Fruit fly (Drosophila melanogaster) whole organism, embryonic: ENCODE data around the gene CG12017.

ENCODE experiments used
- Aef1 ChIP-seq: fragments of 200-800 bp; sonication (Bioruptor generic); IDR thresholded peaks from 3 replicates; pipeline ENCODE4 v1.3.6; 2022; ENCODE audit warnings: missing biosample characterization, missing genetic modification characterization
- Atf-2 ChIP-seq: fragments of 200-800 bp; sonication (Bioruptor generic); optimal IDR thresholded peaks from 2 replicates; lab custom pipeline; 2016; ENCODE audit warnings: missing biosample characterization, missing genetic modification characterization
- Awh ChIP-seq: fragments of 200-800 bp; sonication (Bioruptor generic); IDR thresholded peaks from 2 replicates; pipeline ENCODE4, ENCODE4 v1.3.6; 2022; ENCODE audit warnings: missing biosample characterization, missing genetic modification characterization
- CG10209 ChIP-seq: fragments of 200-800 bp; sonication (Bioruptor generic); optimal IDR thresholded peaks from 3 replicates; lab custom pipeline; 2017; ENCODE audit warnings: missing biosample characterization, mild to moderate bottlenecking, missing genetic modification characterization, missing genetic modification reagents
- CG10366 ChIP-seq: fragments of 200-800 bp; sonication (Bioruptor generic); IDR thresholded peaks from 2 replicates; pipeline ENCODE4 v1.3.6; 2022; ENCODE audit warnings: missing biosample characterization, missing genetic modification characterization
- CG14965 ChIP-seq: fragments of 200-800 bp; sonication (Bioruptor generic); optimal IDR thresholded peaks from 2 replicates; lab custom pipeline; 2016; ENCODE audit warnings: missing biosample characterization, missing genetic modification characterization, borderline replicate concordance
- CG16815 ChIP-seq: fragments of 200-800 bp; sonication (Bioruptor generic); optimal IDR thresholded peaks from 3 replicates; lab custom pipeline; 2017; ENCODE audit warnings: missing biosample characterization, mild to moderate bottlenecking, missing genetic modification characterization
- CG17359 ChIP-seq: fragments of 200-800 bp; sonication (Bioruptor generic); optimal IDR thresholded peaks from 3 replicates; lab custom pipeline; 2018; ENCODE audit warnings: missing biosample characterization, mild to moderate bottlenecking, missing genetic modification characterization, moderate library complexity
- CG3163 ChIP-seq: fragments of 200-800 bp; sonication (Bioruptor generic); optimal IDR thresholded peaks from 3 replicates; lab custom pipeline; 2016; ENCODE audit warnings: missing biosample characterization, missing genetic modification characterization
- CG32772 ChIP-seq: fragments of 200-800 bp; sonication (Bioruptor generic); IDR thresholded peaks from 2 replicates; pipeline ENCODE4 v1.3.6; 2022; ENCODE audit warnings: missing biosample characterization, missing genetic modification characterization
- CG4328 ChIP-seq: fragments of 200-800 bp; sonication (Bioruptor generic); optimal IDR thresholded peaks from 3 replicates; lab custom pipeline; 2017; ENCODE audit warnings: missing biosample characterization, missing genetic modification reagents, missing genetic modification characterization
- CG4404 ChIP-seq: fragments of 200-800 bp; sonication (Bioruptor generic); IDR thresholded peaks from 2 replicates; pipeline ENCODE4 v1.3.6; 2022; ENCODE audit warnings: missing biosample characterization, missing genetic modification characterization
- CG4707 ChIP-seq: fragments of 200-800 bp; sonication (Bioruptor generic); optimal IDR thresholded peaks from 2 replicates; lab custom pipeline; 2018; ENCODE audit warnings: missing biosample characterization, mild to moderate bottlenecking, missing genetic modification characterization, moderate library complexity
- CG5180 ChIP-seq: fragments of 200-800 bp; sonication (Bioruptor generic); optimal IDR thresholded peaks from 3 replicates; lab custom pipeline; 2017; ENCODE audit warnings: missing biosample characterization, missing genetic modification characterization, mild to moderate bottlenecking, moderate library complexity, missing genetic modification reagents
- CG8944 ChIP-seq: fragments of 200-800 bp; sonication (Bioruptor generic); optimal IDR thresholded peaks from 3 replicates; lab custom pipeline; 2016; ENCODE audit warnings: missing biosample characterization, missing genetic modification characterization
- CG9817 ChIP-seq: fragments of 200-800 bp; sonication (Bioruptor generic); optimal IDR thresholded peaks from 2 replicates; lab custom pipeline; 2018; ENCODE audit warnings: missing biosample characterization, mild to moderate bottlenecking, missing genetic modification characterization, moderate library complexity
- Doc3 ChIP-seq: fragments of 200-800 bp; sonication (Bioruptor generic); IDR thresholded peaks from 3 replicates; pipeline ENCODE4 v1.3.6; 2022; ENCODE audit warnings: missing biosample characterization, missing genetic modification characterization; ENCODE audit not compliant: partially characterized antibody
- Eip74EF ChIP-seq, 2 experiments: fragments of 200-800 bp in 1 of 2; fragments of >200 bp in 1 of 2; sonication (Bioruptor generic) in 1 of 2; optimal IDR thresholded peaks; 2 replicates each; lab custom pipeline; 2017 to 2019; ENCODE audit warnings: missing biosample characterization in 2 of 2, missing genetic modification characterization in 2 of 2, mild to moderate bottlenecking in 1 of 2, moderate library complexity in 1 of 2
- Elba2 ChIP-seq: fragments of 200-800 bp; sonication (Bioruptor generic); optimal IDR thresholded peaks from 3 replicates; lab custom pipeline; 2016; ENCODE audit warnings: missing biosample characterization, missing genetic modification characterization
- Fer3 ChIP-seq: fragments of 200-800 bp; sonication (Bioruptor generic); optimal IDR thresholded peaks from 2 replicates; lab custom pipeline; 2018; ENCODE audit warnings: missing biosample characterization, mild to moderate bottlenecking, missing genetic modification characterization, moderate library complexity
- Gsc ChIP-seq: fragments of 200-800 bp; sonication (Bioruptor generic); IDR thresholded peaks from 2 replicates; pipeline ENCODE4 v1.3.6; 2022; ENCODE audit warnings: missing biosample characterization, missing genetic modification characterization
- Hr78 ChIP-seq, 2 experiments: fragments of 200-800 bp in 1 of 2; fragments of >200 bp in 1 of 2; sonication (Bioruptor generic) in 1 of 2; optimal IDR thresholded peaks; 2 replicates each; lab custom pipeline; 2017 to 2019; ENCODE audit warnings: missing biosample characterization in 2 of 2, missing genetic modification characterization in 2 of 2, mild to moderate bottlenecking in 1 of 2, moderate library complexity in 1 of 2
- Mad ChIP-seq: fragments of 200-800 bp; sonication (Bioruptor generic); optimal IDR thresholded peaks from 2 replicates; lab custom pipeline; 2016; ENCODE audit warnings: missing biosample characterization, missing genetic modification characterization
- Mes4 ChIP-seq: fragments of 200-800 bp; sonication (Bioruptor generic); optimal IDR thresholded peaks from 2 replicates; lab custom pipeline; 2016; ENCODE audit warnings: missing biosample characterization, missing genetic modification characterization
- Oli ChIP-seq: fragments of 200-800 bp; sonication (Bioruptor generic); optimal IDR thresholded peaks from 2 replicates; lab custom pipeline; 2018; ENCODE audit warnings: missing biosample characterization, mild to moderate bottlenecking, missing genetic modification characterization, moderate library complexity
- Spps ChIP-seq: fragments of 200-800 bp; sonication (Bioruptor generic); optimal IDR thresholded peaks from 2 replicates; lab custom pipeline; 2018; ENCODE audit warnings: missing biosample characterization, mild to moderate bottlenecking, missing genetic modification characterization
- Ssrp ChIP-seq: fragments of 200-800 bp; sonication (Bioruptor generic); optimal IDR thresholded peaks from 2 replicates; lab custom pipeline; 2018; ENCODE audit warnings: missing biosample characterization, mild to moderate bottlenecking, missing genetic modification characterization, moderate library complexity
- az2 ChIP-seq: fragments of 200-800 bp; sonication (Bioruptor generic); optimal IDR thresholded peaks from 3 replicates; lab custom pipeline; 2016; ENCODE audit warnings: missing biosample characterization, missing genetic modification characterization
- bsh ChIP-seq, 2 experiments: fragments of 200-800 bp; sonication (Bioruptor generic); optimal IDR thresholded peaks; 2 replicates each; lab custom pipeline; 2017 to 2018; ENCODE audit warnings: mild to moderate bottlenecking in 2 of 2, missing biosample characterization in 2 of 2, missing genetic modification characterization in 2 of 2, moderate library complexity in 1 of 2
- corto ChIP-seq: fragments of 200-800 bp; sonication (Bioruptor generic); optimal IDR thresholded peaks from 2 replicates; lab custom pipeline; 2016; ENCODE audit warnings: missing biosample characterization, mild to moderate bottlenecking, missing genetic modification characterization, moderate library complexity
- crc ChIP-seq: fragments of 200-800 bp; sonication (Bioruptor generic); optimal IDR thresholded peaks from 2 replicates; lab custom pipeline; 2016; ENCODE audit warnings: missing biosample characterization, missing genetic modification characterization
- dmrt11E ChIP-seq: fragments of 200-800 bp; sonication (Bioruptor generic); optimal IDR thresholded peaks from 3 replicates; lab custom pipeline; 2018; ENCODE audit warnings: missing biosample characterization, mild to moderate bottlenecking, missing genetic modification characterization, moderate library complexity
- dysf ChIP-seq: fragments of 200-800 bp; sonication (Bioruptor generic); IDR thresholded peaks from 3 replicates; pipeline ENCODE4 v1.3.6; 2022; ENCODE audit warnings: missing biosample characterization, missing genetic modification characterization
- emc ChIP-seq: fragments of 200-800 bp; sonication (Bioruptor generic); optimal IDR thresholded peaks from 2 replicates; lab custom pipeline; 2016; ENCODE audit warnings: missing biosample characterization, missing genetic modification characterization
- ems ChIP-seq: fragments of 200-800 bp; sonication (Bioruptor generic); optimal IDR thresholded peaks from 3 replicates; lab custom pipeline; 2016; ENCODE audit warnings: missing biosample characterization, missing genetic modification characterization
- ftz-f1 ChIP-seq: fragments of 200-800 bp; sonication (Bioruptor generic); optimal IDR thresholded peaks from 2 replicates; lab custom pipeline; 2016; ENCODE audit warnings: missing biosample characterization, missing genetic modification characterization
- gcm ChIP-seq: fragments of 200-800 bp; sonication (Bioruptor generic); optimal IDR thresholded peaks from 2 replicates; lab custom pipeline; 2019; ENCODE audit warnings: missing biosample characterization, mild to moderate bottlenecking, missing genetic modification characterization, moderate library complexity
- her ChIP-seq: fragments of 200-800 bp; sonication (Bioruptor generic); optimal IDR thresholded peaks from 2 replicates; lab custom pipeline; 2016; ENCODE audit warnings: missing biosample characterization, missing genetic modification characterization
- lbe ChIP-seq: fragments of 200-800 bp; sonication (Bioruptor generic); optimal IDR thresholded peaks from 2 replicates; lab custom pipeline; 2016; ENCODE audit warnings: missing biosample characterization, mild to moderate bottlenecking, missing genetic modification characterization
- mirr ChIP-seq: fragments of 200-800 bp; sonication (Bioruptor generic); optimal IDR thresholded peaks from 3 replicates; lab custom pipeline; 2018; ENCODE audit warnings: missing biosample characterization, mild to moderate bottlenecking, missing genetic modification characterization
- odd ChIP-seq: fragments of 200-800 bp; sonication (Bioruptor generic); optimal IDR thresholded peaks from 2 replicates; lab custom pipeline; 2017; ENCODE audit warnings: missing biosample characterization, mild to moderate bottlenecking, missing genetic modification characterization
- p53 ChIP-seq: fragments of 200-800 bp; sonication (Bioruptor generic); optimal IDR thresholded peaks from 2 replicates; lab custom pipeline; 2016; ENCODE audit warnings: missing biosample characterization, missing genetic modification characterization
- pho ChIP-seq: fragments of 200-800 bp; sonication (Bioruptor generic); optimal IDR thresholded peaks from 2 replicates; lab custom pipeline; 2016; ENCODE audit warnings: missing biosample characterization, missing genetic modification characterization
- pnt ChIP-seq: fragments of 200-800 bp; sonication (Bioruptor generic); optimal IDR thresholded peaks from 3 replicates; lab custom pipeline; 2016; ENCODE audit warnings: missing biosample characterization, missing genetic modification characterization
- repo ChIP-seq: fragments of 200-800 bp; sonication (Bioruptor generic); optimal IDR thresholded peaks from 2 replicates; lab custom pipeline; 2016; ENCODE audit warnings: missing biosample characterization, missing genetic modification characterization
- seq ChIP-seq: fragments of 200-800 bp; sonication (Bioruptor generic); IDR thresholded peaks from 2 replicates; pipeline ENCODE4 v1.3.6; 2022; ENCODE audit warnings: missing biosample characterization, missing genetic modification characterization
- stc ChIP-seq: fragments of 200-800 bp; sonication (Bioruptor generic); IDR thresholded peaks from 2 replicates; pipeline ENCODE4 v1.3.6; 2022; ENCODE audit warnings: missing biosample characterization, missing genetic modification characterization
- trh ChIP-seq: fragments of 200-800 bp; sonication (Bioruptor generic); optimal IDR thresholded peaks from 2 replicates; lab custom pipeline; 2016; ENCODE audit warnings: missing biosample characterization, missing genetic modification characterization
- zfh2 ChIP-seq: fragments of 200-800 bp; sonication (Bioruptor generic); optimal IDR thresholded peaks from 2 replicates; lab custom pipeline; 2016; ENCODE audit warnings: missing biosample characterization, missing genetic modification characterization

Gene CG12017

DNA sequence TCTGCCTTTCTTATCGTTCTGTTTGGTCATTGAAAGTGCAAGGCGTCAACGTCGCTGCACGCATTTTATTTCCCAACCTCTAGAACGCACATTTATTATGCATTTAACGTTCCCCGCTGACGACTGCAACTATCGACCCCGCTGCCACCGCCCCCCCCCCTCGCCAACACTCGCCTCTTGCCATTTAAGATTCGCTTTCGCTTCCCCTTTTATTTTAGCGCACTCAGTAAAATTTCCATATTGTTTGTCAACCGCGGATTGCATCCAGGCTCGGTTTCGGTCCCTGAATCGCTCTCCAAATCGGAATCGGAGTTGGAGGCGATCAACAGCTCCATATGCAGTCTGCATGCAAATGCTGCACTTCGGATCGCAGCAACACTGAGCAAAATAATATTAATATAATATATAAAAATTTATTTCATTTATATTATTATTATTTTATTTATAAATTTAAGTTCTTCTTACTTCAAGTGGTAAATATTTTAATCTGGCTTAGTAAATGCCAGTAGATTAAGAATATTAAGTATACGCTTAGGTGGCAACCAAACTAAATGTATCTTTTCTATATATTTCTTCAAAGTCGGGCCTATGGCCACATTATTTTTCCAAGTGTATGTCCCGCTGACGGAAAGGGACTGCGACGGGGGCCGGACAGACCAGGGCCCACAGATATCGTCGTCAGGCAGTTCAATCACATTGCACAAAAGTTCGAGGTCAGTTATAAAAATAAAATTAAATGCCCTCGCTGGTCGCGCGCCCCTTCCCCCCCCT lies 39.3 kb upstream of the CG12017 start (continued):
- TF ChIP-seq lbe (GFP tag; lab: Kevin White, UChicago) (peak; percentile 94), corto (GFP tag; lab: Kevin White, UChicago) (peak; percentile 90), Awh (GFP tag; lab: Robert Waterston, UW) (no peak), Hr78 (GFP tag; optimal IDR thresholded peaks at IDR 0.05; lab: Kevin White, UChicago) (peak in 1 of 2 experiments; percentile 38), CG16815 (GFP tag; lab: Kevin White, UChicago) (no peak), CG32772 (GFP tag; lab: Robert Waterston, UW) (no peak), Gsc (GFP tag; lab: Robert Waterston, UW) (no peak), CG14965 (no peak), Doc3 (no peak), ftz-f1 (GFP tag; lab: Kevin White, UChicago) (no peak), Mes4 (GFP tag; lab: Kevin White, UChicago) (no peak), stc (GFP tag; lab: Robert Waterston, UW) (no peak), CG8944 (GFP tag; lab: Kevin White, UChicago) (no peak), repo (GFP tag; lab: Kevin White, UChicago) (no peak), mirr (GFP tag; lab: Kevin White, UChicago) (no peak), dmrt11E (peak; percentile 55), odd (GFP tag; lab: Kevin White, UChicago) (no peak), Eip74EF (GFP tag; optimal IDR thresholded peaks at IDR 0.05; lab: Kevin White, UChicago) (peak in 1 of 2 experiments; percentile 34), CG10366 (GFP tag; lab: Robert Waterston, UW) (peak; percentile 41; the same call in 1 of the 2 replicates), pho (no peak), bsh (GFP tag; optimal IDR thresholded peaks at IDR 0.05; lab: Kevin White, UChicago) (peak; percentile 66 to 92), Elba2 (GFP tag; lab: Kevin White, UChicago) (no peak), her (GFP tag; lab: Kevin White, UChicago) (no peak), CG4404 (GFP tag; lab: Robert Waterston, UW) (no peak), CG4707 (GFP tag; lab: Kevin White, UChicago) (no peak), CG4328 (no peak), trh (GFP tag; lab: Kevin White, UChicago) (no peak), zfh2 (no peak), dysf (GFP tag; lab: Robert Waterston, UW) (0 out of 3 replicates have a peak, but pooled peaks have one; percentile 25), emc (GFP tag; lab: Kevin White, UChicago) (no peak), Aef1 (GFP tag; lab: Robert Waterston, UW) (no peak), CG10209 (peak; percentile 12), CG9817 (tag; lab: Kevin White, UChicago) (no peak), seq (0 out of 2 replicates have a peak, but pooled peaks have one; percentile 30), pnt (GFP tag; lab: Kevin White, UChicago) (no peak), CG5180 (GFP tag; lab: Kevin White, UChicago) (no peak), Spps (tag; lab: Kevin White, UChicago) (no peak), Oli (tag; lab: Kevin White, UChicago) (peak; percentile 51), Atf-2 (no peak), Mad (GFP tag; lab: Kevin White, UChicago) (no peak), Ssrp (tag; lab: Kevin White, UChicago) (peak; percentile 56), ems (no peak), p53 (no peak), CG17359 (tag; lab: Kevin White, UChicago) (peak; percentile 53), CG3163 (GFP tag; lab: Kevin White, UChicago) (no peak), Fer3 (tag; lab: Kevin White, UChicago) (no peak), az2 (GFP tag; lab: Kevin White, UChicago) (peak; percentile 29), crc (GFP tag; lab: Kevin White, UChicago) (no peak), gcm (no peak)
